Worm (Caenorhabditis elegans) whole organism, L1 larva: ENCODE measurements around the gene C50F4.9.
A peak's percentile ranks its signal among the peaks of the same experiment; 100 is the strongest.

Experiments
- C04F5.9 ChIP-seq: sonication (generic microtip); optimal IDR thresholded peaks from 2 replicates; lab custom pipeline; 2016; ENCODE audit warnings: missing genetic modification characterization, missing compliant biosample characterization
- C34B4.2 ChIP-seq: sonication (generic microtip); optimal IDR thresholded peaks from 2 replicates; lab custom pipeline; 2017; ENCODE audit warnings: mild to moderate bottlenecking, missing genetic modification characterization, missing compliant biosample characterization
- F16B12.6 ChIP-seq: fragments of 150-350 bp; optimal IDR thresholded peaks from 2 replicates; lab custom pipeline; 2014; ENCODE audit warnings: missing biosample characterization, missing genetic modification characterization
- Y116A8C.19 ChIP-seq: sonication (generic microtip); optimal IDR thresholded peaks from 2 replicates; lab custom pipeline; 2016; ENCODE audit warnings: missing compliant biosample characterization, missing genetic modification characterization, borderline replicate concordance
- aha-1 ChIP-seq: fragments of 150-350 bp; optimal IDR thresholded peaks from 2 replicates; lab custom pipeline; 2014; ENCODE audit warnings: missing biosample characterization, missing genetic modification characterization
- blmp-1 ChIP-seq: fragments of 150-350 bp; optimal IDR thresholded peaks from 2 replicates; lab custom pipeline; 2014; ENCODE audit warnings: missing biosample characterization, missing genetic modification characterization
- ceh-8 ChIP-seq: fragments of 200-800 bp; sonication (Bioruptor generic); optimal IDR thresholded peaks from 2 replicates; lab custom pipeline; 2018; ENCODE audit warnings: mild to moderate bottlenecking, missing genetic modification characterization, moderate library complexity, missing compliant biosample characterization
- ceh-90 ChIP-seq: sonication (generic microtip); optimal IDR thresholded peaks from 2 replicates; lab custom pipeline; 2016; ENCODE audit warnings: missing genetic modification characterization, missing compliant biosample characterization
- dpl-1 ChIP-seq, 3 experiments: fragments of 150-350 bp in 2 of 3; sonication (generic microtip) in 1 of 3; optimal IDR thresholded peaks; 2 replicates each; lab custom pipeline; 2014 to 2017; ENCODE audit warnings: missing biosample characterization in 3 of 3, missing genetic modification characterization in 3 of 3, missing genetic modification reagents in 3 of 3
- dsc-1 ChIP-seq: sonication (generic microtip); optimal IDR thresholded peaks from 2 replicates; lab custom pipeline; 2016; ENCODE audit warnings: mild to moderate bottlenecking, missing genetic modification characterization, missing compliant biosample characterization
- efl-3 ChIP-seq: fragments of 200-800 bp; sonication (Bioruptor generic); optimal IDR thresholded peaks from 2 replicates; lab custom pipeline; 2018; ENCODE audit warnings: mild to moderate bottlenecking, missing genetic modification characterization, missing compliant biosample characterization
- egl-27 ChIP-seq, 2 experiments: fragments of 150-350 bp in 1 of 2; sonication (generic microtip); optimal IDR thresholded peaks; 3 replicates each; lab custom pipeline; 2017 to 2018; ENCODE audit warnings: missing biosample characterization in 2 of 2, missing genetic modification characterization in 2 of 2, missing genetic modification reagents in 2 of 2
- elt-3 ChIP-seq, 6 experiments: fragments of 150-350 bp in 1 of 6; sonication (generic microtip); optimal IDR thresholded peaks; 2 replicates each; lab custom pipeline; 2017 to 2018; ENCODE audit warnings: missing biosample characterization in 6 of 6, missing genetic modification characterization in 6 of 6, inconsistent platforms in 1 of 6
- ets-5 ChIP-seq: fragments of 200-800 bp; sonication (Bioruptor generic); IDR thresholded peaks from 2 replicates; pipeline ENCODE4 v1.3.6; 2022; ENCODE audit warnings: missing genetic modification characterization, missing compliant biosample characterization
- fkh-10 ChIP-seq: sonication (generic microtip); optimal IDR thresholded peaks from 2 replicates; lab custom pipeline; 2017; ENCODE audit warnings: missing biosample characterization, missing genetic modification reagents, missing genetic modification characterization
- fos-1 ChIP-seq: fragments of 150-350 bp; optimal IDR thresholded peaks from 2 replicates; lab custom pipeline; 2014; ENCODE audit warnings: missing biosample characterization, missing genetic modification characterization
- hlh-17 ChIP-seq: fragments of 200-800 bp; sonication (Bioruptor generic); optimal IDR thresholded peaks from 2 replicates; lab custom pipeline; 2018; ENCODE audit warnings: missing genetic modification characterization, mild to moderate bottlenecking, missing compliant biosample characterization, moderate library complexity, borderline replicate concordance
- hlh-4 ChIP-seq: sonication (generic microtip); optimal IDR thresholded peaks from 2 replicates; lab custom pipeline; 2016; ENCODE audit warnings: mild to moderate bottlenecking, missing genetic modification characterization, missing compliant biosample characterization
- hpl-2 ChIP-seq: fragments of 150-350 bp; optimal IDR thresholded peaks from 2 replicates; lab custom pipeline; 2014; ENCODE audit warnings: missing biosample characterization, missing genetic modification reagents, missing genetic modification characterization
- irx-1 ChIP-seq: sonication (generic microtip); optimal IDR thresholded peaks from 2 replicates; lab custom pipeline; 2016; ENCODE audit warnings: missing genetic modification characterization, missing compliant biosample characterization
- jun-1 ChIP-seq: fragments of 150-350 bp; optimal IDR thresholded peaks from 2 replicates; lab custom pipeline; 2014; ENCODE audit warnings: missing biosample characterization, missing genetic modification reagents, missing genetic modification characterization
- lin-13 ChIP-seq: fragments of 150-350 bp; optimal IDR thresholded peaks from 2 replicates; lab custom pipeline; 2014; ENCODE audit warnings: missing biosample characterization, missing genetic modification reagents, missing genetic modification characterization
- lin-15B ChIP-seq: fragments of 150-350 bp; sonication (generic microtip); optimal IDR thresholded peaks from 3 replicates; lab custom pipeline; 2014; ENCODE audit warnings: missing biosample characterization, missing genetic modification characterization
- lin-35 ChIP-seq, 2 experiments: fragments of 150-350 bp; optimal IDR thresholded peaks; 2 replicates each; lab custom pipeline; 2014; ENCODE audit warnings: missing biosample characterization in 2 of 2, missing genetic modification characterization in 2 of 2, missing genetic modification reagents in 2 of 2
- lin-39 ChIP-seq: fragments of 150-350 bp; optimal IDR thresholded peaks from 2 replicates; lab custom pipeline; 2014; ENCODE audit warnings: missing biosample characterization, missing genetic modification reagents, missing genetic modification characterization
- lsy-2 ChIP-seq, 2 experiments: fragments of 150-350 bp; optimal IDR thresholded peaks; 2 replicates each; lab custom pipeline; 2014; ENCODE audit warnings: missing biosample characterization in 2 of 2, missing genetic modification characterization in 2 of 2
- mdl-1 ChIP-seq, 2 experiments: fragments of 150-350 bp; optimal IDR thresholded peaks; 2 replicates each; lab custom pipeline; 2014 to 2017; ENCODE audit warnings: missing biosample characterization in 2 of 2, missing genetic modification characterization in 2 of 2, inconsistent platforms in 1 of 2
- mef-2 ChIP-seq: fragments of 150-350 bp; optimal IDR thresholded peaks from 2 replicates; lab custom pipeline; 2014; ENCODE audit warnings: missing biosample characterization, missing genetic modification characterization
- mep-1 ChIP-seq: fragments of 150-350 bp; optimal IDR thresholded peaks from 2 replicates; lab custom pipeline; 2014; ENCODE audit warnings: missing biosample characterization, missing genetic modification characterization
- nhr-28 ChIP-seq: fragments of 150-350 bp; optimal IDR thresholded peaks from 2 replicates; lab custom pipeline; 2014; ENCODE audit warnings: missing biosample characterization, missing genetic modification characterization
- nhr-71 ChIP-seq: sonication (generic microtip); optimal IDR thresholded peaks from 2 replicates; lab custom pipeline; 2016; ENCODE audit warnings: mild to moderate bottlenecking, missing genetic modification characterization, moderate library complexity, missing compliant biosample characterization
- nhr-85 ChIP-seq: sonication (generic microtip); peaks from one replicate; lab custom pipeline; 2016; ENCODE audit warnings: missing genetic modification characterization, inconsistent platforms, missing compliant biosample characterization
- nhr-90 ChIP-seq: sonication (generic microtip); optimal IDR thresholded peaks from 2 replicates; lab custom pipeline; 2016; ENCODE audit warnings: mild to moderate bottlenecking, missing genetic modification characterization, missing compliant biosample characterization; ENCODE audit not compliant: poor library complexity
- pax-3 ChIP-seq: fragments of 200-800 bp; sonication (Bioruptor generic); optimal IDR thresholded peaks from 2 replicates; lab custom pipeline; 2018; ENCODE audit warnings: mild to moderate bottlenecking, missing genetic modification characterization, moderate library complexity, missing compliant biosample characterization
- skn-1 ChIP-seq: fragments of 150-350 bp; optimal IDR thresholded peaks from 2 replicates; lab custom pipeline; 2014; ENCODE audit warnings: missing biosample characterization, missing genetic modification characterization
- snu-23 ChIP-seq: sonication (generic microtip); optimal IDR thresholded peaks from 2 replicates; lab custom pipeline; 2016; ENCODE audit warnings: missing genetic modification characterization, missing compliant biosample characterization
- sox-4 ChIP-seq: sonication (generic microtip); optimal IDR thresholded peaks from 2 replicates; lab custom pipeline; 2016; ENCODE audit warnings: missing genetic modification characterization, missing compliant biosample characterization
- sptf-1 ChIP-seq: fragments of 150-350 bp; optimal IDR thresholded peaks from 2 replicates; lab custom pipeline; 2014; ENCODE audit warnings: missing biosample characterization, missing genetic modification characterization
- swsn-7 ChIP-seq: sonication (generic microtip); optimal IDR thresholded peaks from 2 replicates; lab custom pipeline; 2016; ENCODE audit warnings: missing genetic modification characterization, missing compliant biosample characterization
- tbx-2 ChIP-seq: sonication (generic microtip); optimal IDR thresholded peaks from 2 replicates; lab custom pipeline; 2016; ENCODE audit warnings: missing genetic modification characterization, missing compliant biosample characterization
- unc-130 ChIP-seq: fragments of 150-350 bp; optimal IDR thresholded peaks from 2 replicates; lab custom pipeline; 2017; ENCODE audit warnings: missing biosample characterization, missing genetic modification characterization, inconsistent platforms
- unc-30 ChIP-seq: sonication (generic microtip); optimal IDR thresholded peaks from 2 replicates; lab custom pipeline; 2017; ENCODE audit warnings: missing biosample characterization, missing genetic modification characterization
- unc-86 ChIP-seq: sonication (generic microtip); optimal IDR thresholded peaks from 2 replicates; lab custom pipeline; 2016; ENCODE audit warnings: missing genetic modification characterization, missing compliant biosample characterization
- vab-15 ChIP-seq: sonication (generic microtip); optimal IDR thresholded peaks from 2 replicates; lab custom pipeline; 2017; ENCODE audit warnings: missing genotype, mild to moderate bottlenecking, missing genetic modification characterization, missing compliant biosample characterization

Gene C50F4.9

DNA sequence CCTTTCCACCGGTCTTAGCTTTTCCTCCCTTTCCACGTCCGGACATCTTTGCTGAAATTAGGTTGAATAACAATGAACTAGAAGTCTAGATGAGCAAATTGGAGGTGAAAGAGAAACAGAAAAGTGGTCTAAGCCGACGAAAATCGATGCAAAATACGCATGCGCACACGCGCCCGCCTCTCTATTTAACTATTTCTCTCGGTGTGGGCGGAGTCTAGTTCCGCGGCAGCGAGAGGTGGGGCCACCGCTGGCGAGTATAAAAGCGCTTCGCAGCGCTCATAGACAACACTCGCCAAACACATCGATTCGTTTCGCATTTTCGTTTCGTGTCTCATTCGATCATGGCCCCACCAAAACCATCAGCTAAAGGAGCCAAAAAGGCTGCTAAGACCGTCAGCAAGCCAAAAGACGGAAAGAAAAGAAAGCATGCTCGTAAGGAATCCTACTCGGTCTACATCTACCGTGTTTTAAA is 21.3 kb upstream of the C50F4.9 start, which contains the start of the genes his-35 and his-41 (continued):
- TF ChIP-seq nhr-28 (no peak), ceh-8 (GFP tag; lab: Kevin White, UChicago) (no peak), dsc-1 (tag; lab: Kevin White, UChicago) (peak; percentile 83), lin-35 (GFP tag; optimal IDR thresholded peaks at IDR 0.05; lab: Kevin White, UChicago) (peak; percentile 22 to 57), sox-4 (tag; lab: Kevin White, UChicago) (no peak), irx-1 (peak; percentile 55), sptf-1 (tag; lab: Kevin White, UChicago) (no peak), skn-1 (tag; lab: Kevin White, UChicago) (peak; percentile 77), hlh-17 (GFP tag; lab: Kevin White, UChicago) (no peak), unc-86 (tag; lab: Kevin White, UChicago) (peak; percentile 59), hpl-2 (GFP tag; lab: Kevin White, UChicago) (no peak), blmp-1 (tag; lab: Kevin White, UChicago) (no peak), unc-130 (tag; lab: Kevin White, UChicago) (peak; percentile 3), nhr-90 (peak; percentile 45), fkh-10 (GFP tag; lab: Kevin White, UChicago) (peak; percentile 8), unc-30 (tag; lab: Kevin White, UChicago) (no peak), dpl-1 (GFP tag; optimal IDR thresholded peaks at IDR 0.05; lab: Kevin White, UChicago) (peak; percentile 9 to 45 (median 43)), C04F5.9 (tag; lab: Kevin White, UChicago) (no peak), fos-1 (tag; lab: Kevin White, UChicago) (peak; percentile 24), lin-13 (GFP tag; lab: Kevin White, UChicago) (no peak), snu-23 (peak; percentile 75), tbx-2 (tag; lab: Kevin White, UChicago) (peak; percentile 69), lsy-2 (tag; optimal IDR thresholded peaks at IDR 0.05; lab: Kevin White, UChicago) (peak; percentile 33 to 47), jun-1 (tag; lab: Kevin White, UChicago) (peak; percentile 72), ceh-90 (tag; lab: Kevin White, UChicago) (no peak), mef-2 (tag; lab: Kevin White, UChicago) (no peak), nhr-85 (tag; lab: Kevin White, UChicago) (no peak), F16B12.6 (peak; percentile 28), swsn-7 (tag; lab: Kevin White, UChicago) (peak; percentile 74), Y116A8C.19 (no peak), aha-1 (tag; lab: Kevin White, UChicago) (no peak), elt-3 (tag; optimal IDR thresholded peaks at IDR 0.05; lab: Kevin White, UChicago) (no peak), mdl-1 (tag; optimal IDR thresholded peaks at IDR 0.05; lab: Kevin White, UChicago) (peak in 1 of 2 experiments; percentile 39), nhr-71 (tag; lab: Kevin White, UChicago) (peak; percentile 83), C34B4.2 (tag; lab: Kevin White, UChicago) (no peak), egl-27 (tag; optimal IDR thresholded peaks at IDR 0.05; lab: Kevin White, UChicago) (no peak), lin-15B (no peak), efl-3 (GFP tag; lab: Kevin White, UChicago) (no peak), vab-15 (no peak), ets-5 (GFP tag; lab: Robert Waterston, UW) (no peak), hlh-4 (tag; lab: Kevin White, UChicago) (no peak), mep-1 (tag; lab: Kevin White, UChicago) (peak; percentile 32), pax-3 (peak; percentile 7), lin-39 (tag; lab: Kevin White, UChicago) (no peak)
